Fruit fly (Drosophila melanogaster) whole organism, embryonic: Measurements from ENCODE around the gene mRpS11.
A peak's percentile ranks its signal among the peaks of the same experiment; 100 is the strongest.

ENCODE experiments used
- Bgb ChIP-seq: fragments of 200-800 bp; sonication (Bioruptor generic); IDR thresholded peaks from 2 replicates; pipeline ENCODE4 v1.3.6; 2022; ENCODE audit warnings: missing biosample characterization, missing genetic modification characterization; ENCODE audit not compliant: partially characterized antibody
- CG10147 ChIP-seq: fragments of 200-800 bp; sonication (Bioruptor generic); optimal IDR thresholded peaks from 2 replicates; lab custom pipeline; 2019; ENCODE audit warnings: missing biosample characterization, mild to moderate bottlenecking, missing genetic modification characterization, moderate library complexity
- CG10979 ChIP-seq: fragments of 200-800 bp; sonication (Bioruptor generic); optimal IDR thresholded peaks from 2 replicates; lab custom pipeline; 2018; ENCODE audit warnings: missing biosample characterization, mild to moderate bottlenecking, missing genetic modification characterization, moderate library complexity
- CG12391 ChIP-seq: fragments of 200-800 bp; sonication (Bioruptor generic); optimal IDR thresholded peaks from 3 replicates; lab custom pipeline; 2018; ENCODE audit warnings: missing biosample characterization, mild to moderate bottlenecking, missing genetic modification characterization, moderate library complexity
- CG13424 ChIP-seq: fragments of 200-800 bp; sonication (Bioruptor generic); optimal IDR thresholded peaks from 2 replicates; lab custom pipeline; 2019; ENCODE audit warnings: missing biosample characterization, mild to moderate bottlenecking, missing genetic modification characterization, moderate library complexity
- CG14965 ChIP-seq: fragments of 200-800 bp; sonication (Bioruptor generic); optimal IDR thresholded peaks from 2 replicates; lab custom pipeline; 2016; ENCODE audit warnings: missing biosample characterization, missing genetic modification characterization, borderline replicate concordance
- CG15073 ChIP-seq: fragments of 200-800 bp; sonication (Bioruptor generic); optimal IDR thresholded peaks from 2 replicates; lab custom pipeline; 2016; ENCODE audit warnings: missing biosample characterization, missing genetic modification characterization
- CG18262 ChIP-seq: fragments of 200-800 bp; optimal IDR thresholded peaks from 3 replicates; lab custom pipeline; 2019; ENCODE audit warnings: missing biosample characterization, mild to moderate bottlenecking, missing genetic modification characterization, moderate library complexity
- CG2116 ChIP-seq: fragments of 200-800 bp; sonication (Bioruptor generic); optimal IDR thresholded peaks from 3 replicates; lab custom pipeline; 2018; ENCODE audit warnings: missing biosample characterization, mild to moderate bottlenecking, missing genetic modification characterization
- CG31441 ChIP-seq: fragments of 200-800 bp; sonication (Bioruptor generic); IDR thresholded peaks from 2 replicates; pipeline ENCODE4 v1.3.6; 2022; ENCODE audit warnings: missing biosample characterization, missing genetic modification characterization
- CG4282 ChIP-seq: fragments of 200-800 bp; sonication (Bioruptor generic); optimal IDR thresholded peaks from 2 replicates; lab custom pipeline; 2016; ENCODE audit warnings: missing biosample characterization, missing genetic modification characterization
- CG5180 ChIP-seq: fragments of 200-800 bp; sonication (Bioruptor generic); optimal IDR thresholded peaks from 3 replicates; lab custom pipeline; 2017; ENCODE audit warnings: missing biosample characterization, missing genetic modification characterization, mild to moderate bottlenecking, moderate library complexity, missing genetic modification reagents
- CG6254 ChIP-seq: fragments of 200-800 bp; sonication (Bioruptor generic); optimal IDR thresholded peaks from 3 replicates; lab custom pipeline; 2017; ENCODE audit warnings: mild to moderate bottlenecking, missing biosample characterization, missing genetic modification reagents, missing genetic modification characterization
- CG7987 ChIP-seq: fragments of 200-800 bp; sonication (Bioruptor generic); optimal IDR thresholded peaks from 2 replicates; lab custom pipeline; 2018; ENCODE audit warnings: missing biosample characterization, mild to moderate bottlenecking, missing genetic modification characterization, moderate library complexity
- CG8359 ChIP-seq: fragments of 200-800 bp; sonication (Bioruptor generic); optimal IDR thresholded peaks from 2 replicates; lab custom pipeline; 2017; ENCODE audit warnings: missing biosample characterization, mild to moderate bottlenecking, missing genetic modification characterization, borderline replicate concordance
- CG9437 ChIP-seq: fragments of 200-800 bp; sonication (Bioruptor generic); optimal IDR thresholded peaks from 2 replicates; lab custom pipeline; 2018; ENCODE audit warnings: missing biosample characterization, mild to moderate bottlenecking, missing genetic modification characterization
- CrebB ChIP-seq: fragments of 200-800 bp; sonication (Bioruptor generic); optimal IDR thresholded peaks from 3 replicates; lab custom pipeline; 2018; ENCODE audit warnings: missing biosample characterization, mild to moderate bottlenecking, missing genetic modification characterization
- D19A ChIP-seq: fragments of 200-800 bp; optimal IDR thresholded peaks from 3 replicates; lab custom pipeline; 2019; ENCODE audit warnings: missing biosample characterization, mild to moderate bottlenecking, missing genetic modification characterization, moderate library complexity
- Dip3 ChIP-seq: fragments of 200-800 bp; sonication (Bioruptor generic); optimal IDR thresholded peaks from 3 replicates; lab custom pipeline; 2016; ENCODE audit warnings: missing biosample characterization, missing genetic modification characterization
- E2f1 ChIP-seq: fragments of 200-800 bp; sonication (Bioruptor generic); IDR thresholded peaks from 2 replicates; pipeline ENCODE4 v1.3.6; 2022; ENCODE audit warnings: missing biosample characterization, missing genetic modification characterization
- HLH3B ChIP-seq: fragments of 200-800 bp; sonication (Bioruptor generic); IDR thresholded peaks from 2 replicates; pipeline ENCODE4 v1.3.6; 2022; ENCODE audit warnings: missing biosample characterization, missing genetic modification characterization
- HLH54F ChIP-seq: fragments of 200-800 bp; sonication (Bioruptor generic); optimal IDR thresholded peaks from 3 replicates; lab custom pipeline; 2016; ENCODE audit warnings: missing biosample characterization, missing genetic modification characterization
- Hand ChIP-seq: fragments of 200-800 bp; sonication (Bioruptor generic); optimal IDR thresholded peaks from 2 replicates; lab custom pipeline; 2017; ENCODE audit warnings: mild to moderate bottlenecking, missing biosample characterization, missing genetic modification reagents, missing genetic modification characterization
- HmgZ ChIP-seq: fragments of 200-800 bp; sonication (Bioruptor generic); optimal IDR thresholded peaks from 2 replicates; lab custom pipeline; 2018; ENCODE audit warnings: missing biosample characterization, mild to moderate bottlenecking, missing genetic modification characterization
- Hr3 ChIP-seq: fragments of 200-800 bp; sonication (Bioruptor generic); optimal IDR thresholded peaks from 3 replicates; lab custom pipeline; 2016; ENCODE audit warnings: missing biosample characterization, missing genetic modification characterization
- Hr39 ChIP-seq: fragments of >200 bp; optimal IDR thresholded peaks from 2 replicates; lab custom pipeline; 2017
- MTF-1 ChIP-seq: fragments of 200-800 bp; sonication (Bioruptor generic); optimal IDR thresholded peaks from 2 replicates; lab custom pipeline; 2018; ENCODE audit warnings: missing biosample characterization, mild to moderate bottlenecking, missing genetic modification characterization, borderline replicate concordance
- Nf-YC ChIP-seq: fragments of 200-800 bp; optimal IDR thresholded peaks from 3 replicates; lab custom pipeline; 2019; ENCODE audit warnings: missing biosample characterization, mild to moderate bottlenecking, missing genetic modification characterization, moderate library complexity
- Sin3A ChIP-seq: fragments of >200 bp; optimal IDR thresholded peaks from 2 replicates; lab custom pipeline; 2018
- br ChIP-seq: fragments of >200 bp; optimal IDR thresholded peaks from 2 replicates; lab custom pipeline; 2017
- bsh ChIP-seq, 2 experiments: fragments of 200-800 bp; sonication (Bioruptor generic); optimal IDR thresholded peaks; 2 replicates each; lab custom pipeline; 2017 to 2018; ENCODE audit warnings: mild to moderate bottlenecking in 2 of 2, missing biosample characterization in 2 of 2, missing genetic modification characterization in 2 of 2, moderate library complexity in 1 of 2
- caup ChIP-seq: fragments of 200-800 bp; sonication (Bioruptor generic); optimal IDR thresholded peaks from 3 replicates; lab custom pipeline; 2017; ENCODE audit warnings: missing biosample characterization, mild to moderate bottlenecking, missing genetic modification characterization, moderate library complexity; ENCODE audit not compliant: severe bottlenecking
- cg ChIP-seq: fragments of 200-800 bp; sonication (Bioruptor generic); optimal IDR thresholded peaks from 3 replicates; lab custom pipeline; 2019; ENCODE audit warnings: missing biosample characterization, mild to moderate bottlenecking, missing genetic modification characterization, moderate library complexity
- croc ChIP-seq: fragments of 200-800 bp; sonication (Bioruptor generic); conservative IDR thresholded peaks from 3 replicates; pipeline ENCODE4 v1.3.6; 2022; ENCODE audit warnings: missing biosample characterization, missing genetic modification characterization
- eve ChIP-seq, 2 experiments: fragments of >200 bp; optimal IDR thresholded peaks; 2 replicates each; lab custom pipeline; 2017; ENCODE audit warnings: missing biosample characterization in 2 of 2, missing genetic modification characterization in 2 of 2
- fd102C ChIP-seq: fragments of 200-800 bp; sonication (Bioruptor generic); optimal IDR thresholded peaks from 2 replicates; lab custom pipeline; 2018; ENCODE audit warnings: missing biosample characterization, mild to moderate bottlenecking, missing genetic modification characterization, moderate library complexity
- fd3F ChIP-seq: fragments of 200-800 bp; sonication (Bioruptor generic); optimal IDR thresholded peaks from 2 replicates; lab custom pipeline; 2018; ENCODE audit warnings: missing biosample characterization, mild to moderate bottlenecking, missing genetic modification characterization, moderate library complexity
- fd64A ChIP-seq: fragments of 200-800 bp; sonication (Bioruptor generic); optimal IDR thresholded peaks from 3 replicates; lab custom pipeline; 2018; ENCODE audit warnings: missing biosample characterization, mild to moderate bottlenecking, missing genetic modification characterization
- fd96Cb ChIP-seq: fragments of 200-800 bp; sonication (Bioruptor generic); optimal IDR thresholded peaks from 2 replicates; lab custom pipeline; 2018; ENCODE audit warnings: missing biosample characterization, mild to moderate bottlenecking, missing genetic modification characterization, moderate library complexity
- ind ChIP-seq: fragments of 200-800 bp; sonication (Bioruptor generic); optimal IDR thresholded peaks from 3 replicates; lab custom pipeline; 2016; ENCODE audit warnings: missing biosample characterization, missing genetic modification characterization
- kah ChIP-seq: fragments of 200-800 bp; sonication (Bioruptor generic); optimal IDR thresholded peaks from 2 replicates; lab custom pipeline; 2018; ENCODE audit warnings: missing biosample characterization, mild to moderate bottlenecking, missing genetic modification characterization
- lola ChIP-seq, 3 experiments: fragments of >200 bp in 2 of 3; fragments of 200-800 bp in 1 of 3; sonication (Bioruptor generic) in 1 of 3; optimal IDR thresholded peaks; 2 replicates each; lab custom pipeline; 2017 to 2019; ENCODE audit warnings: missing biosample characterization in 3 of 3, missing genetic modification characterization in 3 of 3, mild to moderate bottlenecking in 1 of 3, moderate library complexity in 1 of 3
- mirr ChIP-seq: fragments of 200-800 bp; sonication (Bioruptor generic); optimal IDR thresholded peaks from 3 replicates; lab custom pipeline; 2018; ENCODE audit warnings: missing biosample characterization, mild to moderate bottlenecking, missing genetic modification characterization
- phol ChIP-seq: fragments of 200-800 bp; sonication (Bioruptor generic); optimal IDR thresholded peaks from 3 replicates; lab custom pipeline; 2018; ENCODE audit warnings: missing biosample characterization, mild to moderate bottlenecking, missing genetic modification characterization, moderate library complexity
- prd ChIP-seq, 3 experiments: fragments of >200 bp in 2 of 3; fragments of 200-800 bp in 1 of 3; sonication (Bioruptor generic) in 1 of 3; optimal IDR thresholded peaks in 2 of 3; IDR thresholded peaks in 1 of 3; 2 replicates in 2 of 3; 3 replicates in 1 of 3; pipeline versions ENCODE4 v1.3.6 to Lab custom; 2017 to 2022; ENCODE audit warnings: missing biosample characterization in 1 of 3, missing genetic modification characterization in 1 of 3
- pum ChIP-seq: fragments of 200-800 bp; sonication (Bioruptor generic); optimal IDR thresholded peaks from 2 replicates; lab custom pipeline; 2016; ENCODE audit warnings: missing biosample characterization, missing genetic modification characterization
- ranshi ChIP-seq: fragments of 200-800 bp; sonication (Bioruptor generic); IDR thresholded peaks from 2 replicates; pipeline ENCODE4 v1.3.6; 2022; ENCODE audit warnings: missing biosample characterization, missing genetic modification characterization
- sens ChIP-seq: fragments of 200-800 bp; sonication (Bioruptor generic); peaks from one replicate; lab custom pipeline; 2016; ENCODE audit warnings: missing biosample characterization, missing genetic modification characterization
- tx ChIP-seq: fragments of 200-800 bp; sonication (Bioruptor generic); optimal IDR thresholded peaks from 2 replicates; lab custom pipeline; 2016; ENCODE audit warnings: missing biosample characterization, missing genetic modification characterization
- yki ChIP-seq: fragments of >200 bp; optimal IDR thresholded peaks from 3 replicates; lab custom pipeline; 2018

mRpS11 gene

dm6 chr3R:17081359-17081935 lies 8.9 kb downstream of the mRpS11 start (continued):
- no peak for TF ChIP-seq ind (GFP tag; lab: Kevin White, UChicago)
- no peak for TF ChIP-seq kah
- no peak for TF ChIP-seq Hr3 (GFP tag; lab: Kevin White, UChicago)
- TF ChIP-seq CG31441 (GFP tag; lab: Robert Waterston, UW), result peak; percentile 54; the same call in 1 of the 2 replicates
- peak; percentile 52 for TF ChIP-seq CG18262 (tag; lab: Kevin White, UChicago)
- no peak for TF ChIP-seq CG4282
- peak in 1 of 3 experiments; percentile 35 for TF ChIP-seq lola (GFP tag; optimal IDR thresholded peaks at IDR 0.05; lab: Kevin White, UChicago)
- no peak for TF ChIP-seq CG2116 (GFP tag; lab: Kevin White, UChicago)
- peak; percentile 34 for TF ChIP-seq phol
- TF ChIP-seq fd64A (GFP tag; lab: Kevin White, UChicago), result no peak
- TF ChIP-seq HmgZ (tag; lab: Kevin White, UChicago), result no peak
- no peak for TF ChIP-seq yki (lab: Kevin White, UChicago)
- TF ChIP-seq pum (GFP tag; lab: Kevin White, UChicago), result no peak
- no peak for TF ChIP-seq HLH3B (GFP tag; lab: Robert Waterston, UW)
- TF ChIP-seq CG15073 (GFP tag; lab: Kevin White, UChicago), result no peak
- peak; percentile 51 to 60 for TF ChIP-seq bsh (GFP tag; optimal IDR thresholded peaks at IDR 0.05; lab: Kevin White, UChicago)
- no peak for TF ChIP-seq br (lab: Kevin White, UChicago)
- no peak for TF ChIP-seq CG7987 (GFP tag; lab: Kevin White, UChicago)
- peak; percentile 9 for TF ChIP-seq CG6254
- no peak for TF ChIP-seq eve (GFP tag; optimal IDR thresholded peaks at IDR 0.05; lab: Kevin White, UChicago)
- no peak for TF ChIP-seq Hand
- no peak for TF ChIP-seq CG14965
- no peak for TF ChIP-seq Nf-YC (tag; lab: Kevin White, UChicago)
- peak; percentile 9 for TF ChIP-seq CG9437 (GFP tag; lab: Kevin White, UChicago)
- peak; percentile 94 for TF ChIP-seq D19A (tag; lab: Kevin White, UChicago)
- TF ChIP-seq sens (GFP tag; lab: Kevin White, UChicago), result no peak
- no peak for TF ChIP-seq Sin3A (lab: Kevin White, UChicago)
- no peak for TF ChIP-seq cg (GFP tag; lab: Kevin White, UChicago)
- TF ChIP-seq ranshi (GFP tag; lab: Robert Waterston, UW), result no peak
- TF ChIP-seq CG12391 (tag; lab: Kevin White, UChicago), result peak; percentile 27
- no peak for TF ChIP-seq CG8359 (GFP tag; lab: Kevin White, UChicago)
- no peak for TF ChIP-seq Dip3 (GFP tag; lab: Kevin White, UChicago)
- no peak for TF ChIP-seq CG5180
- no peak for TF ChIP-seq MTF-1
- TF ChIP-seq HLH54F, result no peak
- peak; percentile 38 for TF ChIP-seq CG10979 (tag; lab: Kevin White, UChicago)
- no peak for TF ChIP-seq fd102C (GFP tag; lab: Kevin White, UChicago)
- no peak for TF ChIP-seq caup (GFP tag; lab: Kevin White, UChicago)
- no peak for TF ChIP-seq Hr39 (lab: Kevin White, UChicago)
- TF ChIP-seq fd3F (GFP tag; lab: Kevin White, UChicago), result no peak
- TF ChIP-seq fd96Cb (tag; lab: Kevin White, UChicago), result peak; percentile 12
- no peak for TF ChIP-seq prd (optimal IDR thresholded peaks at IDR 0.05; lab: Kevin White, UChicago)
- no peak for TF ChIP-seq prd (GFP tag; IDR thresholded peaks at IDR 0.05; lab: Robert Waterston, UW)
- peak; percentile 42 for TF ChIP-seq CG13424 (tag; lab: Kevin White, UChicago)
- no peak for TF ChIP-seq CG10147 (GFP tag; lab: Kevin White, UChicago)
- TF ChIP-seq tx (GFP tag; lab: Kevin White, UChicago), result no peak
- no peak for TF ChIP-seq mirr (GFP tag; lab: Kevin White, UChicago)
- no peak for TF ChIP-seq E2f1
- no peak for TF ChIP-seq Bgb (GFP tag; lab: Robert Waterston, UW)
- no peak for TF ChIP-seq CrebB (tag; lab: Kevin White, UChicago)
- no peak for TF ChIP-seq croc (GFP tag; lab: Robert Waterston, UW)
